Worm (Caenorhabditis elegans) whole organism, late embryonic: ENCODE measurements around the gene tomm-20.

Experiments
- C38D4.7 ChIP-seq: fragments of 200-800 bp; sonication (Bioruptor generic); optimal IDR thresholded peaks from 2 replicates; lab custom pipeline; 2018; ENCODE audit warnings: mild to moderate bottlenecking, missing genetic modification characterization, moderate library complexity, missing compliant biosample characterization
- F13H6.1 ChIP-seq: sonication (generic microtip); optimal IDR thresholded peaks from 2 replicates; lab custom pipeline; 2016; ENCODE audit warnings: missing genetic modification characterization, missing compliant biosample characterization
- K09A11.1 ChIP-seq: sonication (generic microtip); optimal IDR thresholded peaks from 2 replicates; lab custom pipeline; 2017; ENCODE audit warnings: antibody characterized with exemption, mild to moderate bottlenecking, missing genetic modification characterization, missing compliant biosample characterization; ENCODE audit not compliant: insufficient read depth
- Y22D7AL.16 ChIP-seq: sonication (generic microtip); optimal IDR thresholded peaks from 2 replicates; lab custom pipeline; 2016; ENCODE audit warnings: missing genetic modification characterization, missing compliant biosample characterization
- ahr-1 ChIP-seq: sonication (generic microtip); optimal IDR thresholded peaks from 2 replicates; lab custom pipeline; 2016; ENCODE audit warnings: missing genetic modification characterization, missing compliant biosample characterization
- ama-1 ChIP-seq: fragments of 150-350 bp; optimal IDR thresholded peaks from 2 replicates; lab custom pipeline; 2014
- ceh-19 ChIP-seq: fragments of 200-800 bp; sonication (Bioruptor generic); optimal IDR thresholded peaks from 2 replicates; lab custom pipeline; 2018; ENCODE audit warnings: mild to moderate bottlenecking, missing genetic modification characterization, missing compliant biosample characterization
- ceh-2 ChIP-seq: sonication (generic microtip); optimal IDR thresholded peaks from 2 replicates; lab custom pipeline; 2016; ENCODE audit warnings: missing genotype, missing genetic modification characterization, missing compliant biosample characterization
- ceh-22 ChIP-seq: sonication (generic microtip); optimal IDR thresholded peaks from 2 replicates; lab custom pipeline; 2017; ENCODE audit warnings: missing biosample characterization, missing genetic modification characterization
- ceh-24 ChIP-seq: sonication (generic microtip); optimal IDR thresholded peaks from 2 replicates; lab custom pipeline; 2016; ENCODE audit warnings: mild to moderate bottlenecking, missing genetic modification characterization, missing compliant biosample characterization
- ceh-30 ChIP-seq: fragments of 150-350 bp; optimal IDR thresholded peaks from 2 replicates; lab custom pipeline; 2014; ENCODE audit warnings: missing biosample characterization, missing genetic modification characterization
- ceh-31 ChIP-seq: sonication (generic microtip); optimal IDR thresholded peaks from 2 replicates; lab custom pipeline; 2016; ENCODE audit warnings: missing genetic modification characterization, missing compliant biosample characterization
- ceh-45 ChIP-seq: fragments of 200-800 bp; sonication (Bioruptor generic); IDR thresholded peaks from 2 replicates; pipeline ENCODE4 v1.3.6; 2022; ENCODE audit warnings: missing genetic modification reagents, missing genetic modification characterization, missing compliant biosample characterization
- ceh-48 ChIP-seq: sonication (generic microtip); optimal IDR thresholded peaks from 2 replicates; lab custom pipeline; 2016; ENCODE audit warnings: missing genetic modification characterization, inconsistent platforms, missing compliant biosample characterization
- ceh-9 ChIP-seq: sonication (generic microtip); optimal IDR thresholded peaks from 2 replicates; lab custom pipeline; 2016; ENCODE audit warnings: mild to moderate bottlenecking, missing genetic modification characterization, inconsistent platforms, missing compliant biosample characterization
- dmd-4 ChIP-seq: sonication (generic microtip); optimal IDR thresholded peaks from 2 replicates; lab custom pipeline; 2016; ENCODE audit warnings: borderline replicate concordance, missing genetic modification characterization, missing compliant biosample characterization
- dve-1 ChIP-seq: sonication (generic microtip); optimal IDR thresholded peaks from 2 replicates; lab custom pipeline; 2017; ENCODE audit warnings: antibody characterized with exemption, mild to moderate bottlenecking, missing genetic modification characterization, missing compliant biosample characterization
- elt-2 ChIP-seq: sonication (generic microtip); optimal IDR thresholded peaks from 2 replicates; lab custom pipeline; 2016; ENCODE audit warnings: missing genetic modification reagents, missing genetic modification characterization, missing compliant biosample characterization
- elt-4 ChIP-seq: sonication (generic microtip); optimal IDR thresholded peaks from 2 replicates; lab custom pipeline; 2016; ENCODE audit warnings: missing genetic modification characterization, missing compliant biosample characterization
- fax-1 ChIP-seq: sonication (generic microtip); optimal IDR thresholded peaks from 2 replicates; lab custom pipeline; 2016; ENCODE audit warnings: missing genotype, missing genetic modification characterization, missing compliant biosample characterization
- fkh-6 ChIP-seq: sonication (generic microtip); optimal IDR thresholded peaks from 2 replicates; lab custom pipeline; 2016; ENCODE audit warnings: missing genetic modification characterization, missing compliant biosample characterization
- gmeb-2 ChIP-seq: sonication (generic microtip); optimal IDR thresholded peaks from 2 replicates; lab custom pipeline; 2016; ENCODE audit warnings: missing genetic modification characterization, inconsistent platforms, missing compliant biosample characterization
- hlh-15 ChIP-seq: sonication (generic microtip); optimal IDR thresholded peaks from 2 replicates; lab custom pipeline; 2016; ENCODE audit warnings: missing genetic modification characterization, missing compliant biosample characterization
- hlh-30 ChIP-seq: sonication (generic microtip); optimal IDR thresholded peaks from 2 replicates; lab custom pipeline; 2017; ENCODE audit warnings: antibody characterized with exemption, missing genetic modification characterization, missing compliant biosample characterization; ENCODE audit not compliant: insufficient read depth
- hlh-8 ChIP-seq: sonication (generic microtip); optimal IDR thresholded peaks from 2 replicates; lab custom pipeline; 2016; ENCODE audit warnings: missing genotype, missing genetic modification characterization, missing compliant biosample characterization
- lin-11 ChIP-seq: fragments of 200-800 bp; sonication (Bioruptor generic); optimal IDR thresholded peaks from 2 replicates; lab custom pipeline; 2018; ENCODE audit warnings: mild to moderate bottlenecking, missing genetic modification characterization, missing compliant biosample characterization
- mec-3 ChIP-seq: sonication (generic microtip); optimal IDR thresholded peaks from 2 replicates; lab custom pipeline; 2016; ENCODE audit warnings: borderline replicate concordance, missing genetic modification characterization, missing compliant biosample characterization
- nfya-1 ChIP-seq: sonication (generic microtip); optimal IDR thresholded peaks from 2 replicates; lab custom pipeline; 2017; ENCODE audit warnings: missing genetic modification characterization, mild to moderate bottlenecking, missing compliant biosample characterization, antibody characterized with exemption, moderate library complexity
- nhr-232 ChIP-seq: sonication (generic microtip); optimal IDR thresholded peaks from 2 replicates; lab custom pipeline; 2016; ENCODE audit warnings: missing genetic modification characterization, missing compliant biosample characterization
- npax-4 ChIP-seq: sonication (generic microtip); optimal IDR thresholded peaks from 2 replicates; lab custom pipeline; 2016; ENCODE audit warnings: missing genetic modification characterization, missing compliant biosample characterization
- pag-3 ChIP-seq: sonication (generic microtip); optimal IDR thresholded peaks from 2 replicates; lab custom pipeline; 2016; ENCODE audit warnings: missing compliant biosample characterization, missing genetic modification characterization, borderline replicate concordance
- pax-1 ChIP-seq: fragments of 150-350 bp; optimal IDR thresholded peaks from 2 replicates; lab custom pipeline; 2014; ENCODE audit warnings: missing biosample characterization, missing genetic modification characterization
- rnt-1 ChIP-seq: sonication (generic microtip); optimal IDR thresholded peaks from 2 replicates; lab custom pipeline; 2016; ENCODE audit warnings: missing genetic modification characterization, missing compliant biosample characterization
- sdc-2 ChIP-seq: sonication (generic microtip); optimal IDR thresholded peaks from 2 replicates; lab custom pipeline; 2016; ENCODE audit warnings: missing genotype, missing genetic modification characterization, missing compliant biosample characterization
- sox-2 ChIP-seq: fragments of 200-800 bp; sonication (Bioruptor generic); IDR thresholded peaks from 2 replicates; pipeline ENCODE4 v1.3.6; 2022; ENCODE audit warnings: missing genetic modification reagents, missing genetic modification characterization, missing compliant biosample characterization
- sox-4 ChIP-seq: sonication (generic microtip); optimal IDR thresholded peaks from 2 replicates; lab custom pipeline; 2017; ENCODE audit warnings: mild to moderate bottlenecking, missing genetic modification characterization, inconsistent platforms, missing compliant biosample characterization
- tbx-2 ChIP-seq: sonication (generic microtip); optimal IDR thresholded peaks from 2 replicates; lab custom pipeline; 2016; ENCODE audit warnings: missing genetic modification characterization, missing compliant biosample characterization
- tbx-7 ChIP-seq: sonication (generic microtip); optimal IDR thresholded peaks from 2 replicates; lab custom pipeline; 2016; ENCODE audit warnings: missing genotype, missing genetic modification characterization, missing compliant biosample characterization
- unc-3 ChIP-seq, 2 experiments: fragments of 200-800 bp in 1 of 2; sonication (Bioruptor generic) in 1 of 2; sonication (generic microtip) in 1 of 2; conservative IDR thresholded peaks in 1 of 2; optimal IDR thresholded peaks in 1 of 2; 2 replicates each; pipeline versions ENCODE4 v1.3.6 to Lab custom; 2016 to 2022; ENCODE audit warnings: missing compliant biosample characterization in 2 of 2, missing genetic modification characterization in 2 of 2, missing genetic modification reagents in 1 of 2
- unc-42 ChIP-seq: sonication (generic microtip); optimal IDR thresholded peaks from 2 replicates; lab custom pipeline; 2016; ENCODE audit warnings: missing genotype, missing genetic modification characterization, missing compliant biosample characterization
- unc-55 ChIP-seq: sonication (generic microtip); optimal IDR thresholded peaks from 2 replicates; lab custom pipeline; 2017; ENCODE audit warnings: missing biosample characterization, missing genetic modification reagents, missing genetic modification characterization
- unc-86 ChIP-seq: sonication (generic microtip); optimal IDR thresholded peaks from 2 replicates; lab custom pipeline; 2016; ENCODE audit warnings: missing genetic modification characterization, missing compliant biosample characterization
- zip-5 ChIP-seq: sonication (generic microtip); optimal IDR thresholded peaks from 2 replicates; lab custom pipeline; 2016; ENCODE audit warnings: missing genetic modification characterization, missing compliant biosample characterization

Gene tomm-20

ce11 chrV:12310256-12310655 is 33.0 kb downstream of the tomm-20 start, which contains the start of gene hpo-30:
hpo-30 (minus strand) TSS chrV:12310356.
- TF ChIP-seq gmeb-2: no peak
- no peak for TF ChIP-seq ceh-2 (tag; lab: Kevin White, UChicago)
- TF ChIP-seq elt-4 (tag; lab: Kevin White, UChicago): no peak
- TF ChIP-seq ceh-30: no peak

- TF ChIP-seq ama-1 (lab: Kevin White, UChicago) (no peak), ceh-2 (tag; lab: Kevin White, UChicago) (no peak), ceh-30 (no peak), ahr-1 (tag; lab: Kevin White, UChicago) (no peak), nfya-1 (tag; lab: Kevin White, UChicago) (no peak)
- TF ChIP-seq, all 69 proteins: peak for 0
These were observed 36.2 kb downstream of the tomm-20 start, which contains the start of gene srg-45 for ce11 chrV:12307011-12307540. srg-45 (plus strand) TSS chrV:12307490.

ce11 chrV:12305677-12306076 is 37.6 kb downstream of the tomm-20 start:
- TF ChIP-seq unc-42 (tag; lab: Kevin White, UChicago) (no peak), Y22D7AL.16 (no peak), ceh-22 (no peak), unc-55 (GFP tag; lab: Kevin White, UChicago) (no peak), fkh-6 (no peak), fax-1 (tag; lab: Kevin White, UChicago) (no peak), ahr-1 (tag; lab: Kevin White, UChicago) (no peak), unc-3 (GFP tag; conservative IDR thresholded peaks at IDR 0.05; lab: Robert Waterston, UW) (no peak), unc-3 (tag; optimal IDR thresholded peaks at IDR 0.05; lab: Kevin White, UChicago) (no peak), hlh-30 (tag; lab: Kevin White, UChicago) (no peak), pax-1 (tag; lab: Kevin White, UChicago) (no peak), npax-4 (tag; lab: Kevin White, UChicago) (no peak), sox-2 (no peak), hlh-15 (tag; lab: Kevin White, UChicago) (no peak), zip-5 (no peak), pag-3 (no peak), lin-11 (no peak), ceh-19 (GFP tag; lab: Kevin White, UChicago) (no peak)

ce11 chrV:12303453-12304077 is 39.7 kb downstream of the tomm-20 start:
- TF ChIP-seq lin-11: peak; percentile 98
- peak; percentile 93 for TF ChIP-seq ceh-30
- TF ChIP-seq unc-86: peak; percentile 100
- TF ChIP-seq ceh-9 (tag; lab: Kevin White, UChicago): peak; percentile 100
- TF ChIP-seq tbx-2 (tag; lab: Kevin White, UChicago): peak; percentile 99
- TF ChIP-seq zip-5: peak; percentile 98
- TF ChIP-seq rnt-1 (tag; lab: Kevin White, UChicago): peak; percentile 99
- peak; percentile 100 for TF ChIP-seq gmeb-2
- peak; percentile 99 for TF ChIP-seq ahr-1 (tag; lab: Kevin White, UChicago)
- TF ChIP-seq mec-3 (tag; lab: Kevin White, UChicago): peak; percentile 99
- peak; percentile 95 for TF ChIP-seq tbx-7 (tag; lab: Kevin White, UChicago)
- TF ChIP-seq ceh-31: peak; percentile 98
- TF ChIP-seq K09A11.1 (tag; lab: Kevin White, UChicago): peak; percentile 98
- peak; percentile 98 for TF ChIP-seq hlh-8
- peak; percentile 100 for TF ChIP-seq elt-2 (tag; lab: Kevin White, UChicago)
- TF ChIP-seq sox-4 (tag; lab: Kevin White, UChicago): peak; percentile 100
- peak; percentile 99 for TF ChIP-seq dve-1
- TF ChIP-seq nhr-232: peak; percentile 100
- peak; percentile 99 for TF ChIP-seq fkh-6
- peak; percentile 100 for TF ChIP-seq ceh-45 (GFP tag; lab: Robert Waterston, UW)
- peak; percentile 93 for TF ChIP-seq nfya-1 (tag; lab: Kevin White, UChicago)
- peak; percentile 100 for TF ChIP-seq ceh-48 (tag; lab: Kevin White, UChicago)
- TF ChIP-seq pax-1 (tag; lab: Kevin White, UChicago): peak; percentile 29
- TF ChIP-seq ceh-24: peak; percentile 99
- peak; percentile 94 for TF ChIP-seq ceh-22
- peak; percentile 99 for TF ChIP-seq dmd-4 (tag; lab: Kevin White, UChicago)
- peak; percentile 98 for TF ChIP-seq C38D4.7 (GFP tag; lab: Kevin White, UChicago)
- peak; percentile 95 for TF ChIP-seq sdc-2 (tag; lab: Kevin White, UChicago)
- TF ChIP-seq F13H6.1 (tag; lab: Kevin White, UChicago): peak; percentile 99
- peak; percentile 98 for TF ChIP-seq sox-2
- TF ChIP-seq hlh-30 (tag; lab: Kevin White, UChicago): peak; percentile 92
